Fruit fly (Drosophila melanogaster) whole organism, embryonic: ENCODE results near the gene CG1607.
A peak's percentile ranks its signal among the peaks of the same experiment; 100 is the strongest.

Source experiments
- Atf3 ChIP-seq: fragments of 200-800 bp; sonication (Bioruptor generic); optimal IDR thresholded peaks from 3 replicates; lab custom pipeline; 2016; ENCODE audit warnings: missing biosample characterization, missing genetic modification characterization
- Bgb ChIP-seq: fragments of 200-800 bp; sonication (Bioruptor generic); IDR thresholded peaks from 2 replicates; pipeline ENCODE4 v1.3.6; 2022; ENCODE audit warnings: missing biosample characterization, missing genetic modification characterization; ENCODE audit not compliant: partially characterized antibody
- BtbVII ChIP-seq: fragments of 200-800 bp; sonication (Bioruptor generic); optimal IDR thresholded peaks from 3 replicates; lab custom pipeline; 2017; ENCODE audit warnings: missing biosample characterization, mild to moderate bottlenecking, missing genetic modification characterization
- CG12299 ChIP-seq: fragments of 200-800 bp; sonication (Bioruptor generic); optimal IDR thresholded peaks from 2 replicates; lab custom pipeline; 2018; ENCODE audit warnings: missing biosample characterization, mild to moderate bottlenecking, missing genetic modification characterization
- CG12391 ChIP-seq: fragments of 200-800 bp; sonication (Bioruptor generic); optimal IDR thresholded peaks from 3 replicates; lab custom pipeline; 2018; ENCODE audit warnings: missing biosample characterization, mild to moderate bottlenecking, missing genetic modification characterization, moderate library complexity
- CG12659 ChIP-seq: fragments of 200-800 bp; sonication (Bioruptor generic); optimal IDR thresholded peaks from 3 replicates; lab custom pipeline; 2017; ENCODE audit warnings: mild to moderate bottlenecking, missing biosample characterization, missing genetic modification reagents, missing genetic modification characterization
- CG13296 ChIP-seq: fragments of 200-800 bp; sonication (Bioruptor generic); optimal IDR thresholded peaks from 3 replicates; lab custom pipeline; 2018; ENCODE audit warnings: missing biosample characterization, mild to moderate bottlenecking, missing genetic modification characterization
- CG15011 ChIP-seq: fragments of 200-800 bp; sonication (Bioruptor generic); optimal IDR thresholded peaks from 3 replicates; lab custom pipeline; 2018; ENCODE audit warnings: missing biosample characterization, mild to moderate bottlenecking, missing genetic modification characterization
- CG15479 ChIP-seq: fragments of 200-800 bp; sonication (Bioruptor generic); optimal IDR thresholded peaks from 3 replicates; lab custom pipeline; 2019; ENCODE audit warnings: missing biosample characterization, mild to moderate bottlenecking, missing genetic modification characterization, moderate library complexity
- CG2199 ChIP-seq: fragments of 200-800 bp; sonication (Bioruptor generic); IDR thresholded peaks from 3 replicates; pipeline ENCODE4 v1.3.6; 2022; ENCODE audit warnings: missing biosample characterization, missing genetic modification characterization
- CG30403 ChIP-seq: fragments of 200-800 bp; sonication (Bioruptor generic); optimal IDR thresholded peaks from 3 replicates; lab custom pipeline; 2016; ENCODE audit warnings: missing biosample characterization, missing genetic modification characterization
- CG3838 ChIP-seq: fragments of 200-800 bp; sonication (Bioruptor generic); optimal IDR thresholded peaks from 3 replicates; lab custom pipeline; 2016; ENCODE audit warnings: missing biosample characterization, missing genetic modification characterization
- CG4360 ChIP-seq: fragments of 200-800 bp; sonication (Bioruptor generic); IDR thresholded peaks from 2 replicates; pipeline ENCODE4 v1.3.6; 2022; ENCODE audit warnings: missing biosample characterization, missing genetic modification characterization
- CG6683 ChIP-seq: fragments of 200-800 bp; sonication (Bioruptor generic); optimal IDR thresholded peaks from 2 replicates; lab custom pipeline; 2017; ENCODE audit warnings: missing biosample characterization, mild to moderate bottlenecking, missing genetic modification characterization, missing genetic modification reagents
- CG6689 ChIP-seq: fragments of 200-800 bp; sonication (Bioruptor generic); IDR thresholded peaks from 2 replicates; pipeline ENCODE4 v1.3.6; 2022; ENCODE audit warnings: missing biosample characterization, missing genetic modification characterization
- CG8089 ChIP-seq: fragments of 200-800 bp; sonication (Bioruptor generic); optimal IDR thresholded peaks from 3 replicates; lab custom pipeline; 2016; ENCODE audit warnings: missing biosample characterization, missing genetic modification characterization
- CG8478 ChIP-seq: fragments of >200 bp; optimal IDR thresholded peaks from 2 replicates; lab custom pipeline; 2018
- CHES-1-like ChIP-seq: fragments of 200-800 bp; sonication (Bioruptor generic); optimal IDR thresholded peaks from 2 replicates; lab custom pipeline; 2016; ENCODE audit warnings: missing biosample characterization, missing genetic modification characterization
- Dll ChIP-seq: fragments of 200-800 bp; sonication (Bioruptor generic); IDR thresholded peaks from 4 replicates; pipeline ENCODE4 v1.3.6; 2022; ENCODE audit warnings: missing biosample characterization, missing genetic modification characterization; ENCODE audit not compliant: partially characterized antibody
- Ets97D ChIP-seq: fragments of 200-800 bp; sonication (Bioruptor generic); optimal IDR thresholded peaks from 3 replicates; lab custom pipeline; 2016; ENCODE audit warnings: missing biosample characterization, missing genetic modification characterization
- HLH4C ChIP-seq: fragments of 200-800 bp; sonication (Bioruptor generic); IDR thresholded peaks from 3 replicates; pipeline ENCODE4 v1.3.6; 2022; ENCODE audit warnings: missing biosample characterization, missing genetic modification characterization; ENCODE audit not compliant: partially characterized antibody
- Hand ChIP-seq: fragments of 200-800 bp; sonication (Bioruptor generic); optimal IDR thresholded peaks from 2 replicates; lab custom pipeline; 2017; ENCODE audit warnings: mild to moderate bottlenecking, missing biosample characterization, missing genetic modification reagents, missing genetic modification characterization
- Jarid2 ChIP-seq: fragments of 200-800 bp; sonication (Bioruptor generic); optimal IDR thresholded peaks from 3 replicates; lab custom pipeline; 2017; ENCODE audit warnings: mild to moderate bottlenecking, missing biosample characterization, missing genetic modification reagents, missing genetic modification characterization
- MESR4 ChIP-seq: fragments of 200-800 bp; sonication (Bioruptor generic); optimal IDR thresholded peaks from 2 replicates; lab custom pipeline; 2018; ENCODE audit warnings: missing biosample characterization, mild to moderate bottlenecking, missing genetic modification characterization, moderate library complexity
- Mad ChIP-seq: fragments of 200-800 bp; sonication (Bioruptor generic); optimal IDR thresholded peaks from 2 replicates; lab custom pipeline; 2016; ENCODE audit warnings: missing biosample characterization, missing genetic modification characterization
- NK7.1 ChIP-seq: fragments of 200-800 bp; sonication (Bioruptor generic); optimal IDR thresholded peaks from 3 replicates; lab custom pipeline; 2016; ENCODE audit warnings: missing biosample characterization, missing genetic modification characterization
- Oaz ChIP-seq: fragments of 200-800 bp; sonication (Bioruptor generic); IDR thresholded peaks from 2 replicates; pipeline ENCODE4 v1.3.6; 2022; ENCODE audit warnings: missing biosample characterization, missing genetic modification characterization
- PHDP ChIP-seq: fragments of 200-800 bp; sonication (Bioruptor generic); optimal IDR thresholded peaks from 3 replicates; lab custom pipeline; 2018; ENCODE audit warnings: missing biosample characterization, mild to moderate bottlenecking, missing genetic modification characterization, moderate library complexity
- abd-A ChIP-seq: fragments of 200-800 bp; sonication (Bioruptor generic); optimal IDR thresholded peaks from 3 replicates; lab custom pipeline; 2019; ENCODE audit warnings: missing biosample characterization, mild to moderate bottlenecking, missing genetic modification characterization, moderate library complexity
- az2 ChIP-seq: fragments of 200-800 bp; sonication (Bioruptor generic); optimal IDR thresholded peaks from 3 replicates; lab custom pipeline; 2016; ENCODE audit warnings: missing biosample characterization, missing genetic modification characterization
- bsh ChIP-seq, 2 experiments: fragments of 200-800 bp; sonication (Bioruptor generic); optimal IDR thresholded peaks; 2 replicates each; lab custom pipeline; 2017 to 2018; ENCODE audit warnings: mild to moderate bottlenecking in 2 of 2, missing biosample characterization in 2 of 2, missing genetic modification characterization in 2 of 2, moderate library complexity in 1 of 2
- en ChIP-seq: fragments of 200-800 bp; sonication (Bioruptor generic); optimal IDR thresholded peaks from 2 replicates; lab custom pipeline; 2016; ENCODE audit warnings: missing biosample characterization, missing genetic modification characterization
- exex ChIP-seq: fragments of 200-800 bp; sonication (Bioruptor generic); optimal IDR thresholded peaks from 4 replicates; lab custom pipeline; 2018; ENCODE audit warnings: missing biosample characterization, mild to moderate bottlenecking, missing genetic modification characterization, moderate library complexity
- eyg ChIP-seq: fragments of 200-800 bp; sonication (Bioruptor generic); optimal IDR thresholded peaks from 3 replicates; lab custom pipeline; 2016; ENCODE audit warnings: missing biosample characterization, missing genetic modification characterization
- fd64A ChIP-seq: fragments of 200-800 bp; sonication (Bioruptor generic); optimal IDR thresholded peaks from 3 replicates; lab custom pipeline; 2018; ENCODE audit warnings: missing biosample characterization, mild to moderate bottlenecking, missing genetic modification characterization
- hkb ChIP-seq, 2 experiments: fragments of 200-800 bp in 1 of 2; fragments of >200 bp in 1 of 2; sonication (Bioruptor generic) in 1 of 2; IDR thresholded peaks in 1 of 2; optimal IDR thresholded peaks in 1 of 2; 2 replicates each; pipeline versions ENCODE4 v1.3.6 to Lab custom; 2017 to 2022; ENCODE audit warnings: missing biosample characterization in 1 of 2, missing genetic modification characterization in 1 of 2
- insv ChIP-seq, 2 experiments: fragments of 200-800 bp; sonication (Bioruptor generic); optimal IDR thresholded peaks; 3 replicates each; lab custom pipeline; 2016 to 2018; ENCODE audit warnings: missing biosample characterization in 2 of 2, missing genetic modification characterization in 2 of 2
- inv ChIP-seq: fragments of 200-800 bp; sonication (Bioruptor generic); IDR thresholded peaks from 2 replicates; pipeline ENCODE4 v1.3.6; 2022; ENCODE audit warnings: missing biosample characterization, missing genetic modification characterization; ENCODE audit not compliant: partially characterized antibody
- kay ChIP-seq: fragments of 200-800 bp; sonication (Bioruptor generic); optimal IDR thresholded peaks from 2 replicates; lab custom pipeline; 2016; ENCODE audit warnings: missing biosample characterization, missing genetic modification characterization
- knrl ChIP-seq: fragments of 200-800 bp; sonication (Bioruptor generic); IDR thresholded peaks from 3 replicates; pipeline ENCODE4 v1.3.6; 2022; ENCODE audit warnings: missing biosample characterization, missing genetic modification characterization; ENCODE audit not compliant: partially characterized antibody
- lola ChIP-seq, 3 experiments: fragments of >200 bp in 2 of 3; fragments of 200-800 bp in 1 of 3; sonication (Bioruptor generic) in 1 of 3; optimal IDR thresholded peaks; 2 replicates each; lab custom pipeline; 2017 to 2019; ENCODE audit warnings: missing biosample characterization in 3 of 3, missing genetic modification characterization in 3 of 3, mild to moderate bottlenecking in 1 of 3, moderate library complexity in 1 of 3
- nerfin-1 ChIP-seq: fragments of 200-800 bp; sonication (Bioruptor generic); optimal IDR thresholded peaks from 3 replicates; lab custom pipeline; 2019; ENCODE audit warnings: missing biosample characterization, mild to moderate bottlenecking, missing genetic modification characterization, moderate library complexity
- pros ChIP-seq: fragments of 200-800 bp; sonication (Bioruptor generic); optimal IDR thresholded peaks from 3 replicates; lab custom pipeline; 2019; ENCODE audit warnings: missing biosample characterization, mild to moderate bottlenecking, missing genetic modification characterization, moderate library complexity
- salm ChIP-seq: fragments of 200-800 bp; sonication (Bioruptor generic); optimal IDR thresholded peaks from 2 replicates; lab custom pipeline; 2018; ENCODE audit warnings: missing biosample characterization, mild to moderate bottlenecking, missing genetic modification characterization
- slbo ChIP-seq: fragments of 200-800 bp; sonication (Bioruptor generic); IDR thresholded peaks from 2 replicates; pipeline ENCODE4 v1.3.6; 2022; ENCODE audit warnings: missing biosample characterization, missing genetic modification characterization
- tna ChIP-seq: fragments of 200-800 bp; sonication (Bioruptor generic); IDR thresholded peaks from 2 replicates; pipeline ENCODE4 v1.3.6; 2022; ENCODE audit warnings: missing biosample characterization, missing genetic modification characterization; ENCODE audit not compliant: partially characterized antibody
- toy ChIP-seq: fragments of 200-800 bp; sonication (Bioruptor generic); IDR thresholded peaks from 2 replicates; pipeline ENCODE4 v1.3.6; 2022; ENCODE audit warnings: missing biosample characterization, missing genetic modification characterization

The CG1607 gene

DNA sequence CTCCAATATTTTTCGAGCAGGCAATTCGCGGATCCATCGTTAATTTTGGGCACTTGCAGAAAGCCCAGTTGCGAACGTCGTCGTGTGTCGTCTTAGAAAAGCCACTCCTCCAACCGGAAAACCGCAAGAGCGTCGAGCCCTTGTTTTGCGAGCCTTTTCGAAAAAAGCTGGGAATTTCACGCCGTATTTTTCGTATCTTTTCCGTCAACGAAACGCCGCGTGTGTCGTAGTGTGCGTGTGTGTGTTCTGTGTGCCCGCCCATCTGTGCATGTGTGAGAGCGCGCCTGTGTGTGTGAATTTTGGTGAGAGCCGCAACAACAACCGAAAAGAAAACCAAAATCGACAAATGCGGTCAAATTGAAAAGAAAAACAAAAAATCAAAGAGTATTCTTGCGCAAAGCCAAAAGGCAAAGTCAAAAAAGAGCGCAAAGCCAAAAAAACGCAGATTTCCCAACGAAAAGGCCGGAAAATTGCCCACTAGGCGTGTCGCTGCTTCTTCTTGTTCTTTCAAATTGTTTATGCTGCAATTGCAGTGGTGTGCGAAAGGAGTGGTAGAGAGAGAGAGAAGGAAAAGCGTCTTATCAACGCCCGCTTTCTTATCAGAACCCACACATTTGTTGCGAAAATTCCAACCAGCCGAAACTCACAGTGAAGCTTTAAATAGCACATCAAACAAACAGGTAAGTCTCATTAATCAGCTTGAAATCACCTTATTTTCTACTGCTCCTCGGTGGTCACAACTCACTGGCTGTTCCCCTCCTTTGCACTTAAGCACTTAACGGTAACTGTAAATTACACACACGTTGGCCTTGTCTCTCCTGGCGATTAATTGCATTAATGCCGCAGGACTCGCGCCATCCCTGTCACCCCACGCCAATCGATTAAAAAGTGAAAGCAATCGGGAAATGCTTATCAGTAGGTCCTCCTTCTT lies 23.6 kb downstream of the CG1607 start, which contains the start of gene PNPase (continued):
- TF ChIP-seq pros (GFP tag; lab: Kevin White, UChicago) (peak; percentile 67), Hand (peak; percentile 11), CG8089 (GFP tag; lab: Kevin White, UChicago) (no peak), nerfin-1 (no peak), fd64A (GFP tag; lab: Kevin White, UChicago) (no peak), Atf3 (GFP tag; lab: Kevin White, UChicago) (no peak), az2 (GFP tag; lab: Kevin White, UChicago) (no peak), salm (tag; lab: Kevin White, UChicago) (no peak), Mad (no peak), CHES-1-like (GFP tag; lab: Kevin White, UChicago) (no peak), CG2199 (GFP tag; lab: Robert Waterston, UW) (0 out of 3 replicates have a peak, but pooled peaks have one; percentile 38), inv (GFP tag; lab: Robert Waterston, UW) (no peak), CG6683 (GFP tag; lab: Kevin White, UChicago) (no peak), CG15011 (GFP tag; lab: Kevin White, UChicago) (no peak), eyg (no peak), CG4360 (GFP tag; lab: Robert Waterston, UW) (peak; percentile 64; the same call in 1 of the 2 replicates), HLH4C (0 out of 3 replicates have a peak, but pooled peaks have one; percentile 24), tna (GFP tag; lab: Robert Waterston, UW) (no peak), slbo (no peak), CG12391 (no peak), Bgb (GFP tag; lab: Robert Waterston, UW) (peak; percentile 40; the same call in 1 of the 2 replicates), toy (no peak), abd-A (tag; lab: Kevin White, UChicago) (no peak), Ets97D (no peak), CG8478 (peak; percentile 80), Jarid2 (peak; percentile 81), PHDP (tag; lab: Kevin White, UChicago) (no peak), BtbVII (GFP tag; lab: Kevin White, UChicago) (peak; percentile 21), CG3838 (no peak), hkb (optimal IDR thresholded peaks at IDR 0.05; lab: Kevin White, UChicago) (peak; percentile 5), hkb (GFP tag; IDR thresholded peaks at IDR 0.05; lab: Robert Waterston, UW) (no peak), Dll (0 out of 4 replicates have a peak, but pooled peaks have one; percentile 17), NK7.1 (GFP tag; lab: Kevin White, UChicago) (no peak), CG12299 (peak; percentile 18), exex (tag; lab: Kevin White, UChicago) (peak; percentile 16), CG6689 (GFP tag; lab: Robert Waterston, UW) (no peak), bsh (GFP tag; optimal IDR thresholded peaks at IDR 0.05; lab: Kevin White, UChicago) (peak in 1 of 2 experiments; percentile 24), knrl (peak; percentile 39; the same call in 1 of the 3 replicates), Oaz (no peak), lola (GFP tag; optimal IDR thresholded peaks at IDR 0.05; lab: Kevin White, UChicago) (no peak), CG15479 (GFP tag; lab: Kevin White, UChicago) (peak; percentile 43), en (GFP tag; lab: Kevin White, UChicago) (no peak), CG13296 (GFP tag; lab: Kevin White, UChicago) (peak; percentile 13), kay (no peak), insv (GFP tag; optimal IDR thresholded peaks at IDR 0.05; lab: Kevin White, UChicago) (peak in 1 of 2 experiments; percentile 74), CG12659 (GFP tag; lab: Kevin White, UChicago) (no peak), CG30403 (no peak), MESR4 (peak; percentile 62)
